Worm (Caenorhabditis elegans): ENCODE measurements around the gene W02D7.12.

ce11 chrV:8263941-8264340, 47.4 kb upstream of the W02D7.12 start, which contains the start of gene C16D9.9:
- TF ChIP-seq ztf-11 (tag; optimal IDR thresholded peaks at IDR 0.05) (no peak), nhr-237 (tag; optimal IDR thresholded peaks at IDR 0.05) (no peak)
